Worm (Caenorhabditis elegans) whole organism, mixed stage, embryonic: ENCODE measurements around the gene C05C8.5.

Experiments used
- M03D4.4 ChIP-seq: sonication (generic microtip); optimal IDR thresholded peaks from 2 replicates; lab custom pipeline; 2017; ENCODE audit warnings: mild to moderate bottlenecking, missing genetic modification characterization, missing compliant biosample characterization
- bed-3 ChIP-seq: fragments of 200-800 bp; sonication (Bioruptor generic); optimal IDR thresholded peaks from 3 replicates; lab custom pipeline; 2018; ENCODE audit warnings: mild to moderate bottlenecking, missing genetic modification characterization, moderate library complexity, missing compliant biosample characterization
- ceh-39 ChIP-seq: fragments of 150-350 bp; optimal IDR thresholded peaks from 2 replicates; lab custom pipeline; 2014; ENCODE audit warnings: missing biosample characterization, missing genetic modification characterization
- ces-1 ChIP-seq: fragments of 150-350 bp; optimal IDR thresholded peaks from 2 replicates; lab custom pipeline; 2014; ENCODE audit warnings: missing biosample characterization, missing genetic modification reagents, missing genetic modification characterization
- cnd-1 ChIP-seq: fragments of 200-800 bp; sonication (Bioruptor generic); optimal IDR thresholded peaks from 2 replicates; lab custom pipeline; 2018; ENCODE audit warnings: mild to moderate bottlenecking, missing genetic modification characterization, missing compliant biosample characterization
- drap-1 ChIP-seq: fragments of 200-800 bp; sonication (Bioruptor generic); optimal IDR thresholded peaks from 3 replicates; lab custom pipeline; 2018; ENCODE audit warnings: mild to moderate bottlenecking, missing genetic modification characterization, missing compliant biosample characterization
- elt-1 ChIP-seq: sonication (generic microtip); optimal IDR thresholded peaks from 2 replicates; lab custom pipeline; 2017; ENCODE audit warnings: missing genetic modification characterization, mild to moderate bottlenecking, missing compliant biosample characterization, antibody characterized with exemption, moderate library complexity, borderline replicate concordance; ENCODE audit not compliant: insufficient read depth
- elt-3 ChIP-seq: fragments of 150-350 bp; optimal IDR thresholded peaks from 2 replicates; lab custom pipeline; 2014; ENCODE audit warnings: missing biosample characterization, missing genetic modification characterization
- flh-1 ChIP-seq: fragments of 200-800 bp; sonication (Bioruptor generic); optimal IDR thresholded peaks from 2 replicates; lab custom pipeline; 2018; ENCODE audit warnings: mild to moderate bottlenecking, missing genetic modification characterization, moderate library complexity, missing compliant biosample characterization
- ham-2 ChIP-seq: fragments of 200-800 bp; sonication (Bioruptor generic); optimal IDR thresholded peaks from 2 replicates; lab custom pipeline; 2018; ENCODE audit warnings: mild to moderate bottlenecking, missing genetic modification characterization, missing compliant biosample characterization
- hlh-1 ChIP-seq: fragments of 150-350 bp; optimal IDR thresholded peaks from 2 replicates; lab custom pipeline; 2014; ENCODE audit warnings: missing biosample characterization, missing genetic modification reagents, missing genetic modification characterization
- lin-13 ChIP-seq: fragments of 150-350 bp; optimal IDR thresholded peaks from 2 replicates; lab custom pipeline; 2014; ENCODE audit warnings: missing biosample characterization, missing genetic modification characterization
- lin-32 ChIP-seq: fragments of 200-800 bp; sonication (Bioruptor generic); optimal IDR thresholded peaks from 2 replicates; lab custom pipeline; 2018; ENCODE audit warnings: mild to moderate bottlenecking, missing genetic modification characterization, missing compliant biosample characterization
- lsy-2 ChIP-seq: fragments of 150-350 bp; optimal IDR thresholded peaks from 2 replicates; lab custom pipeline; 2014; ENCODE audit warnings: missing biosample characterization, missing genetic modification characterization
- mab-5 ChIP-seq: fragments of 150-350 bp; optimal IDR thresholded peaks from 2 replicates; lab custom pipeline; 2014; ENCODE audit warnings: missing biosample characterization, missing genetic modification characterization
- mep-1 ChIP-seq: fragments of 150-350 bp; optimal IDR thresholded peaks from 2 replicates; lab custom pipeline; 2017; ENCODE audit warnings: missing biosample characterization, missing genetic modification reagents, missing genetic modification characterization, inconsistent platforms
- mls-2 ChIP-seq: sonication (generic microtip); optimal IDR thresholded peaks from 2 replicates; lab custom pipeline; 2016; ENCODE audit warnings: mild to moderate bottlenecking, missing genetic modification characterization, moderate library complexity, missing compliant biosample characterization
- nhr-2 ChIP-seq: fragments of 150-350 bp; optimal IDR thresholded peaks from 2 replicates; lab custom pipeline; 2014; ENCODE audit warnings: missing biosample characterization, missing genetic modification characterization
- nhr-237 ChIP-seq: fragments of 150-350 bp; optimal IDR thresholded peaks from 2 replicates; lab custom pipeline; 2014; ENCODE audit warnings: missing biosample characterization, missing genetic modification characterization
- nhr-28 ChIP-seq: fragments of 150-350 bp; optimal IDR thresholded peaks from 2 replicates; lab custom pipeline; 2014; ENCODE audit warnings: missing biosample characterization, missing genetic modification characterization
- nhr-76 ChIP-seq: sonication (generic microtip); optimal IDR thresholded peaks from 2 replicates; lab custom pipeline; 2017; ENCODE audit warnings: missing biosample characterization, missing genetic modification characterization
- pha-4 ChIP-seq: fragments of 150-350 bp; optimal IDR thresholded peaks from 2 replicates; lab custom pipeline; 2018; ENCODE audit warnings: missing biosample characterization, missing genetic modification reagents, missing genetic modification characterization
- sem-2 ChIP-seq: fragments of 200-800 bp; sonication (Bioruptor generic); optimal IDR thresholded peaks from 2 replicates; lab custom pipeline; 2018; ENCODE audit warnings: mild to moderate bottlenecking, missing genetic modification characterization, missing compliant biosample characterization
- snpc-4 ChIP-seq: fragments of 150-350 bp; optimal IDR thresholded peaks from 2 replicates; lab custom pipeline; 2014; ENCODE audit warnings: missing biosample characterization, missing genetic modification characterization
- sptf-1 ChIP-seq: sonication (generic microtip); optimal IDR thresholded peaks from 2 replicates; lab custom pipeline; 2017; ENCODE audit warnings: mild to moderate bottlenecking, missing genetic modification characterization, moderate library complexity, missing compliant biosample characterization
- tbx-8 ChIP-seq: fragments of 200-800 bp; sonication (Bioruptor generic); optimal IDR thresholded peaks from 2 replicates; lab custom pipeline; 2018; ENCODE audit warnings: mild to moderate bottlenecking, missing genetic modification characterization, moderate library complexity, missing compliant biosample characterization
- unc-120 ChIP-seq: sonication (generic microtip); optimal IDR thresholded peaks from 2 replicates; lab custom pipeline; 2017; ENCODE audit warnings: missing genetic modification characterization, missing compliant biosample characterization; ENCODE audit not compliant: poor library complexity, severe bottlenecking
- unc-62 ChIP-seq: fragments of 150-350 bp; optimal IDR thresholded peaks from 2 replicates; lab custom pipeline; 2014; ENCODE audit warnings: missing biosample characterization, missing genetic modification reagents, missing genetic modification characterization
- zip-8 ChIP-seq: fragments of 150-350 bp; optimal IDR thresholded peaks from 2 replicates; lab custom pipeline; 2014; ENCODE audit warnings: missing biosample characterization, missing genetic modification characterization
- ztf-11 ChIP-seq: fragments of 150-350 bp; optimal IDR thresholded peaks from 2 replicates; lab custom pipeline; 2014; ENCODE audit warnings: missing biosample characterization, missing genetic modification characterization

The C05C8.5 gene

ce11 chrV:7234726-7235125 lies at the start of gene C05C8.5:
TSS of gene C05C8.5 (minus strand) at chrV:7234826.
- TF ChIP-seq snpc-4 (no peak), zip-8 (tag; lab: Kevin White, UChicago) (no peak), nhr-237 (tag; lab: Kevin White, UChicago) (no peak), lin-32 (GFP tag; lab: Kevin White, UChicago) (no peak), ham-2 (GFP tag; lab: Kevin White, UChicago) (no peak), bed-3 (no peak), elt-1 (tag; lab: Kevin White, UChicago) (no peak), nhr-28 (tag; lab: Kevin White, UChicago) (no peak), ceh-39 (no peak), lsy-2 (tag; lab: Kevin White, UChicago) (no peak), pha-4 (tag; lab: Kevin White, UChicago) (no peak), unc-62 (GFP tag; lab: Kevin White, UChicago) (no peak), sptf-1 (tag; lab: Kevin White, UChicago) (no peak), sem-2 (no peak), elt-3 (tag; lab: Kevin White, UChicago) (no peak), flh-1 (no peak)

ce11 chrV:7282037-7282436 lies 47.4 kb upstream of the C05C8.5 start, which contains the start of gene C13A2.3:
TSS of gene C13A2.3 (plus strand) at chrV:7282337.
- no peak for TF ChIP-seq sptf-1 (tag; lab: Kevin White, UChicago)
- TF ChIP-seq nhr-237 (tag; lab: Kevin White, UChicago): no peak
- TF ChIP-seq drap-1 (GFP tag; lab: Kevin White, UChicago): no peak
- no peak for TF ChIP-seq sem-2
- TF ChIP-seq ztf-11: no peak
- no peak for TF ChIP-seq nhr-2
- TF ChIP-seq ceh-39: no peak
- TF ChIP-seq lsy-2 (tag; lab: Kevin White, UChicago): no peak
- TF ChIP-seq ham-2 (GFP tag; lab: Kevin White, UChicago): no peak
- TF ChIP-seq ces-1 (GFP tag; lab: Kevin White, UChicago): no peak
- TF ChIP-seq snpc-4: no peak
- TF ChIP-seq flh-1: no peak
- no peak for TF ChIP-seq unc-120 (tag; lab: Kevin White, UChicago)
- no peak for TF ChIP-seq unc-62 (GFP tag; lab: Kevin White, UChicago)
- TF ChIP-seq M03D4.4: no peak
- TF ChIP-seq elt-1 (tag; lab: Kevin White, UChicago): no peak
- TF ChIP-seq nhr-76 (tag; lab: Kevin White, UChicago): no peak
- TF ChIP-seq bed-3: no peak
- no peak for TF ChIP-seq nhr-28 (tag; lab: Kevin White, UChicago)
- TF ChIP-seq tbx-8: no peak

ce11 chrV:7279090-7279489 lies 44.5 kb upstream of the C05C8.5 start, which contains the start of gene C13A2.4:
TSS of gene C13A2.4 (plus strand) at chrV:7279390.
- no peak for TF ChIP-seq nhr-237 (tag; lab: Kevin White, UChicago)
- no peak for TF ChIP-seq mls-2 (tag; lab: Kevin White, UChicago)
- no peak for TF ChIP-seq ces-1 (GFP tag; lab: Kevin White, UChicago)
- TF ChIP-seq lin-13 (tag; lab: Kevin White, UChicago): no peak
- no peak for TF ChIP-seq hlh-1 (tag; lab: Kevin White, UChicago)
- no peak for TF ChIP-seq cnd-1 (tag; lab: Kevin White, UChicago)
- no peak for TF ChIP-seq elt-3 (tag; lab: Kevin White, UChicago)
- no peak for TF ChIP-seq ztf-11
- no peak for TF ChIP-seq ham-2 (GFP tag; lab: Kevin White, UChicago)
- TF ChIP-seq, all 35 proteins: peak for 0

ce11 chrV:7275491-7275890 lies 40.9 kb upstream of the C05C8.5 start, which contains the start of gene C13A2.5:
TSS of gene C13A2.5 (plus strand) at chrV:7275791.
- TF ChIP-seq ceh-39 (no peak), mep-1 (tag; lab: Kevin White, UChicago) (no peak)

ce11 chrV:7274992-7275391 lies 40.4 kb upstream of the C05C8.5 start, which contains the start of gene C13A2.10:
TSS of gene C13A2.10 (minus strand) at chrV:7275092.
- TF ChIP-seq snpc-4 (no peak), cnd-1 (tag; lab: Kevin White, UChicago) (no peak)
- TF ChIP-seq, all 35 proteins: peak for 0

- TF ChIP-seq unc-62 (GFP tag; lab: Kevin White, UChicago): no peak
- no peak for TF ChIP-seq sptf-1 (tag; lab: Kevin White, UChicago)
- no peak for TF ChIP-seq bed-3
- TF ChIP-seq pha-4 (tag; lab: Kevin White, UChicago): no peak
- no peak for TF ChIP-seq nhr-28 (tag; lab: Kevin White, UChicago)
- no peak for TF ChIP-seq mab-5 (tag; lab: Kevin White, UChicago)
Measured at ce11 chrV:7269399-7269798, 34.8 kb upstream of the C05C8.5 start, which contains the start of gene C13A2.6. TSS of gene C13A2.6 (plus strand) at chrV:7269699.
